Fruit fly (Drosophila melanogaster) whole organism: ENCODE measurements around the gene CCKLR-17D1.

Source experiments
- EcR ChIP-seq, 2 experiments: fragments of >200 bp; optimal IDR thresholded peaks; 2 replicates each; lab custom pipeline; 2017; ENCODE audit warnings: missing biosample characterization in 2 of 2, missing genetic modification characterization in 2 of 2, missing genetic modification reagents in 2 of 2
- pan ChIP-seq: fragments of >200 bp; optimal IDR thresholded peaks from 2 replicates; lab custom pipeline; 2017

- no peak for TF ChIP-seq EcR (GFP tag; optimal IDR thresholded peaks at IDR 0.05; lab: Kevin White, UChicago)
- no peak for TF ChIP-seq pan (lab: Kevin White, UChicago)
Measured at dm6 chrX:18678876-18679275, 47.5 kb downstream of the CCKLR-17D1 start.
